Worm (Caenorhabditis elegans) whole organism, early embryonic: ENCODE results near the gene pygo-1.

Source experiments
- hmbx-1 ChIP-seq: sonication (generic microtip); optimal IDR thresholded peaks from 2 replicates; lab custom pipeline; 2016; ENCODE audit warnings: mild to moderate bottlenecking, missing genetic modification characterization, missing compliant biosample characterization
- hmg-4 ChIP-seq: fragments of 200-800 bp; sonication (Bioruptor generic); optimal IDR thresholded peaks from 2 replicates; lab custom pipeline; 2018; ENCODE audit warnings: mild to moderate bottlenecking, missing genetic modification characterization, missing compliant biosample characterization
- sea-1 ChIP-seq: fragments of 200-800 bp; sonication (Bioruptor generic); conservative IDR thresholded peaks from 2 replicates; pipeline ENCODE4 v1.3.6; 2022; ENCODE audit warnings: missing genetic modification characterization, missing compliant biosample characterization
- tra-4 ChIP-seq: sonication (generic microtip); optimal IDR thresholded peaks from 2 replicates; lab custom pipeline; 2017; ENCODE audit warnings: missing genetic modification characterization, missing compliant biosample characterization

DNA sequence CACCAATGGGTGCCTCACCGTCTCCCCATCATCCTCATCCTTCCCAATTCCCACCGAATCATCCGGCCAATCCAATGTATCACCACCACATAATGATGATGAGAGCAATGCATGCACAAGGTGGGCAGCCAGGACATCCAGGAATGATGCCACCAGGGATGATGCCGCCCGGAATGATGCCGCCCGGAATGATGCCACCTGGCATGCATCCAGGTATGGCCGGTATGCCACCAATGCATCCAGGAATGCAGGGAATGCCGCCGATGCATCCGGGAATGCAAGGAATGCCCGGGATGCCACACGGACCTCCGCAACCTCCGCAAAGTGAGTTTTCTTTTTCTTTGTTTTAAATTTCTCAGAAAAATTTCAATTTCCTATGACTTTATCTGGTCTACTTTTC is 2.7 kb downstream of the pygo-1 start:
- TF ChIP-seq hmbx-1 (tag; lab: Kevin White, UChicago): no peak
- no peak for TF ChIP-seq tra-4 (tag; lab: Kevin White, UChicago)
- TF ChIP-seq hmg-4: no peak
- no peak for TF ChIP-seq sea-1
